Fruit fly (Drosophila melanogaster) whole organism, embryonic: Measurements from ENCODE around the gene CG44001.

ENCODE experiments used
- BEAF-32 ChIP-seq: fragments of 200-800 bp; sonication (Bioruptor generic); optimal IDR thresholded peaks from 3 replicates; lab custom pipeline; 2017; ENCODE audit warnings: missing biosample characterization, missing genetic modification characterization, mild to moderate bottlenecking, moderate library complexity, missing genetic modification reagents
- CG12659 ChIP-seq: fragments of 200-800 bp; sonication (Bioruptor generic); optimal IDR thresholded peaks from 3 replicates; lab custom pipeline; 2017; ENCODE audit warnings: mild to moderate bottlenecking, missing biosample characterization, missing genetic modification reagents, missing genetic modification characterization
- CG12942 ChIP-seq: fragments of 200-800 bp; sonication (Bioruptor generic); optimal IDR thresholded peaks from 3 replicates; lab custom pipeline; 2016; ENCODE audit warnings: missing biosample characterization, missing genetic modification characterization
- CG13775 ChIP-seq: fragments of 200-800 bp; sonication (Bioruptor generic); optimal IDR thresholded peaks from 3 replicates; lab custom pipeline; 2017; ENCODE audit warnings: missing biosample characterization, mild to moderate bottlenecking, missing genetic modification characterization
- CG15514 ChIP-seq: fragments of 200-800 bp; sonication (Bioruptor generic); optimal IDR thresholded peaks from 3 replicates; lab custom pipeline; 2017; ENCODE audit warnings: missing biosample characterization, missing genetic modification characterization, mild to moderate bottlenecking, moderate library complexity, missing genetic modification reagents
- CG16813 ChIP-seq: fragments of 200-800 bp; sonication (Bioruptor generic); IDR thresholded peaks from 3 replicates; pipeline ENCODE4 v1.3.6; 2022; ENCODE audit warnings: missing biosample characterization, missing genetic modification characterization; ENCODE audit not compliant: partially characterized antibody
- CG17328 ChIP-seq: fragments of 200-800 bp; sonication (Bioruptor generic); IDR thresholded peaks from 2 replicates; pipeline ENCODE4 v1.3.6; 2022; ENCODE audit warnings: missing biosample characterization, missing genetic modification characterization
- CG17568 ChIP-seq: fragments of 200-800 bp; sonication (Bioruptor generic); optimal IDR thresholded peaks from 2 replicates; lab custom pipeline; 2018; ENCODE audit warnings: missing biosample characterization, mild to moderate bottlenecking, missing genetic modification characterization, moderate library complexity
- CG2129 ChIP-seq: fragments of 200-800 bp; sonication (Bioruptor generic); IDR thresholded peaks from 2 replicates; pipeline ENCODE4 v1.3.6; 2022; ENCODE audit warnings: missing biosample characterization, missing genetic modification characterization; ENCODE audit not compliant: partially characterized antibody
- CG2712 ChIP-seq: fragments of 200-800 bp; optimal IDR thresholded peaks from 3 replicates; lab custom pipeline; 2019; ENCODE audit warnings: missing biosample characterization, mild to moderate bottlenecking, missing genetic modification characterization, moderate library complexity
- CG34224 ChIP-seq: fragments of 200-800 bp; sonication (Bioruptor generic); IDR thresholded peaks from 3 replicates; pipeline ENCODE4 v1.3.6; 2022; ENCODE audit warnings: missing biosample characterization, missing genetic modification characterization; ENCODE audit not compliant: partially characterized antibody
- CG34422 ChIP-seq: fragments of 200-800 bp; sonication (Bioruptor generic); IDR thresholded peaks from 3 replicates; pipeline ENCODE4 v1.3.6; 2022; ENCODE audit warnings: missing biosample characterization, missing genetic modification characterization
- CG42726 ChIP-seq: fragments of 200-800 bp; sonication (Bioruptor generic); IDR thresholded peaks from 2 replicates; pipeline ENCODE4 v1.3.6; 2022; ENCODE audit warnings: missing biosample characterization, missing genetic modification characterization; ENCODE audit not compliant: partially characterized antibody
- CG6254 ChIP-seq: fragments of 200-800 bp; sonication (Bioruptor generic); optimal IDR thresholded peaks from 3 replicates; lab custom pipeline; 2017; ENCODE audit warnings: mild to moderate bottlenecking, missing biosample characterization, missing genetic modification reagents, missing genetic modification characterization
- CG7963 ChIP-seq: fragments of 200-800 bp; sonication (Bioruptor generic); IDR thresholded peaks from 3 replicates; pipeline ENCODE4 v1.3.6; 2022; ENCODE audit warnings: missing biosample characterization, missing genetic modification characterization; ENCODE audit not compliant: partially characterized antibody
- CG7987 ChIP-seq: fragments of 200-800 bp; sonication (Bioruptor generic); optimal IDR thresholded peaks from 2 replicates; lab custom pipeline; 2018; ENCODE audit warnings: missing biosample characterization, mild to moderate bottlenecking, missing genetic modification characterization, moderate library complexity
- CG8281 ChIP-seq: fragments of 200-800 bp; sonication (Bioruptor generic); optimal IDR thresholded peaks from 2 replicates; lab custom pipeline; 2018; ENCODE audit warnings: missing biosample characterization, mild to moderate bottlenecking, missing genetic modification characterization, moderate library complexity
- CG8290 ChIP-seq, 3 experiments: fragments of 200-800 bp; sonication (Bioruptor generic); optimal IDR thresholded peaks; 2 replicates each; lab custom pipeline; 2016 to 2019; ENCODE audit warnings: missing biosample characterization in 3 of 3, missing genetic modification characterization in 3 of 3, mild to moderate bottlenecking in 2 of 3, moderate library complexity in 1 of 3
- CG8478 ChIP-seq: fragments of >200 bp; optimal IDR thresholded peaks from 2 replicates; lab custom pipeline; 2018
- CG8924 ChIP-seq: fragments of 200-800 bp; optimal IDR thresholded peaks from 3 replicates; lab custom pipeline; 2019; ENCODE audit warnings: missing biosample characterization, mild to moderate bottlenecking, missing genetic modification characterization, moderate library complexity
- CG9797 ChIP-seq: fragments of 200-800 bp; sonication (Bioruptor generic); optimal IDR thresholded peaks from 3 replicates; lab custom pipeline; 2018; ENCODE audit warnings: missing biosample characterization, mild to moderate bottlenecking, missing genetic modification characterization
- CHES-1-like ChIP-seq: fragments of 200-800 bp; sonication (Bioruptor generic); optimal IDR thresholded peaks from 2 replicates; lab custom pipeline; 2016; ENCODE audit warnings: missing biosample characterization, missing genetic modification characterization
- Dp ChIP-seq: fragments of 200-800 bp; sonication (Bioruptor generic); optimal IDR thresholded peaks from 2 replicates; lab custom pipeline; 2018; ENCODE audit warnings: missing biosample characterization, mild to moderate bottlenecking, missing genetic modification characterization, moderate library complexity
- E2f2 ChIP-seq: fragments of 200-800 bp; sonication (Bioruptor generic); IDR thresholded peaks from 2 replicates; pipeline ENCODE4 v1.3.6; 2022; ENCODE audit warnings: missing biosample characterization, missing genetic modification characterization
- Hmx ChIP-seq: fragments of 200-800 bp; sonication (Bioruptor generic); optimal IDR thresholded peaks from 2 replicates; lab custom pipeline; 2016; ENCODE audit warnings: missing biosample characterization, missing genetic modification characterization
- MESR4 ChIP-seq: fragments of 200-800 bp; sonication (Bioruptor generic); optimal IDR thresholded peaks from 2 replicates; lab custom pipeline; 2018; ENCODE audit warnings: missing biosample characterization, mild to moderate bottlenecking, missing genetic modification characterization, moderate library complexity
- Myb ChIP-seq: fragments of 200-800 bp; sonication (Bioruptor generic); optimal IDR thresholded peaks from 2 replicates; lab custom pipeline; 2016; ENCODE audit warnings: missing biosample characterization, missing genetic modification characterization
- PHDP ChIP-seq: fragments of 200-800 bp; sonication (Bioruptor generic); optimal IDR thresholded peaks from 3 replicates; lab custom pipeline; 2018; ENCODE audit warnings: missing biosample characterization, mild to moderate bottlenecking, missing genetic modification characterization, moderate library complexity
- Scr ChIP-seq: fragments of 200-800 bp; sonication (Bioruptor generic); IDR thresholded peaks from 2 replicates; pipeline ENCODE4 v1.3.6; 2022; ENCODE audit warnings: missing biosample characterization, missing genetic modification characterization; ENCODE audit not compliant: partially characterized antibody
- Spps ChIP-seq: fragments of 200-800 bp; sonication (Bioruptor generic); optimal IDR thresholded peaks from 2 replicates; lab custom pipeline; 2018; ENCODE audit warnings: missing biosample characterization, mild to moderate bottlenecking, missing genetic modification characterization
- Sry-β ChIP-seq: fragments of 200-800 bp; sonication (Bioruptor generic); optimal IDR thresholded peaks from 2 replicates; lab custom pipeline; 2018; ENCODE audit warnings: missing biosample characterization, mild to moderate bottlenecking, missing genetic modification characterization, moderate library complexity
- YL-1 ChIP-seq: fragments of 200-800 bp; sonication (Bioruptor generic); optimal IDR thresholded peaks from 3 replicates; lab custom pipeline; 2017; ENCODE audit warnings: missing biosample characterization, mild to moderate bottlenecking, missing genetic modification characterization
- amos ChIP-seq: fragments of 200-800 bp; sonication (Bioruptor generic); IDR thresholded peaks from 2 replicates; pipeline ENCODE4 v1.3.6; 2022; ENCODE audit warnings: missing biosample characterization, missing genetic modification characterization; ENCODE audit not compliant: partially characterized antibody
- btn ChIP-seq: fragments of 200-800 bp; sonication (Bioruptor generic); optimal IDR thresholded peaks from 2 replicates; lab custom pipeline; 2016; ENCODE audit warnings: missing biosample characterization, missing genetic modification characterization
- cato ChIP-seq: fragments of 200-800 bp; sonication (Bioruptor generic); optimal IDR thresholded peaks from 2 replicates; lab custom pipeline; 2016; ENCODE audit warnings: missing biosample characterization, missing genetic modification characterization, borderline replicate concordance
- chm ChIP-seq: fragments of 200-800 bp; sonication (Bioruptor generic); IDR thresholded peaks from 2 replicates; pipeline ENCODE4 v1.3.6; 2022; ENCODE audit warnings: missing biosample characterization, missing genetic modification characterization
- ci ChIP-seq: fragments of 200-800 bp; sonication (Bioruptor generic); IDR thresholded peaks from 3 replicates; pipeline ENCODE4 v1.3.6; 2022; ENCODE audit warnings: missing biosample characterization, missing genetic modification characterization
- crp ChIP-seq, 2 experiments: fragments of 200-800 bp; sonication (Bioruptor generic); optimal IDR thresholded peaks; 2 replicates in 1 of 2; 3 replicates in 1 of 2; lab custom pipeline; 2017; ENCODE audit warnings: missing biosample characterization in 2 of 2, missing genetic modification characterization in 2 of 2, mild to moderate bottlenecking in 1 of 2, moderate library complexity in 1 of 2
- disco-r ChIP-seq: fragments of 200-800 bp; sonication (Bioruptor generic); optimal IDR thresholded peaks from 2 replicates; lab custom pipeline; 2016; ENCODE audit warnings: missing biosample characterization, missing genetic modification characterization
- inv ChIP-seq: fragments of 200-800 bp; sonication (Bioruptor generic); IDR thresholded peaks from 2 replicates; pipeline ENCODE4 v1.3.6; 2022; ENCODE audit warnings: missing biosample characterization, missing genetic modification characterization; ENCODE audit not compliant: partially characterized antibody
- nmo ChIP-seq: fragments of 200-800 bp; sonication (Bioruptor generic); optimal IDR thresholded peaks from 2 replicates; lab custom pipeline; 2018; ENCODE audit warnings: missing biosample characterization, mild to moderate bottlenecking, missing genetic modification characterization, moderate library complexity
- row ChIP-seq: fragments of 200-800 bp; sonication (Bioruptor generic); IDR thresholded peaks from 3 replicates; pipeline ENCODE4 v1.3.6; 2022; ENCODE audit warnings: missing biosample characterization, missing genetic modification characterization
- sob ChIP-seq: fragments of 200-800 bp; sonication (Bioruptor generic); IDR thresholded peaks from 2 replicates; pipeline ENCODE4 v1.3.6; 2022; ENCODE audit warnings: missing biosample characterization, missing genetic modification characterization
- tio ChIP-seq: fragments of 200-800 bp; sonication (Bioruptor generic); optimal IDR thresholded peaks from 2 replicates; lab custom pipeline; 2017; ENCODE audit warnings: missing biosample characterization, missing genetic modification characterization, inconsistent platforms
- tna ChIP-seq: fragments of 200-800 bp; sonication (Bioruptor generic); IDR thresholded peaks from 2 replicates; pipeline ENCODE4 v1.3.6; 2022; ENCODE audit warnings: missing biosample characterization, missing genetic modification characterization; ENCODE audit not compliant: partially characterized antibody
- vnd ChIP-seq: fragments of 200-800 bp; sonication (Bioruptor generic); IDR thresholded peaks from 3 replicates; pipeline ENCODE4 v1.3.6; 2022; ENCODE audit warnings: missing biosample characterization, missing genetic modification characterization; ENCODE audit not compliant: partially characterized antibody
- zen2 ChIP-seq: fragments of 200-800 bp; sonication (Bioruptor generic); IDR thresholded peaks from 3 replicates; pipeline ENCODE4 v1.3.6; 2022; ENCODE audit warnings: missing biosample characterization, missing genetic modification characterization; ENCODE audit not compliant: partially characterized antibody

CG44001 gene

dm6 chr2L:5096222-5096621 lies 53.2 kb downstream of the CG44001 start, which contains the start of gene CG4230 (continued):
- TF ChIP-seq Scr (GFP tag; lab: Robert Waterston, UW): peak; percentile 85
- TF ChIP-seq CG17328 (GFP tag; lab: Robert Waterston, UW): 0 out of 2 replicates have a peak, but pooled peaks have one; percentile 7
- TF ChIP-seq CG42726 (GFP tag; lab: Robert Waterston, UW): peak; percentile 48; the same call in 1 of the 2 replicates
- peak; percentile 14 for TF ChIP-seq Dp
- TF ChIP-seq CG13775 (GFP tag; lab: Kevin White, UChicago): no peak
- TF ChIP-seq btn (GFP tag; lab: Kevin White, UChicago): no peak
- peak; percentile 7 for TF ChIP-seq CG9797 (GFP tag; lab: Kevin White, UChicago)
- peak; percentile 45; the same call in 1 of the 3 replicates for TF ChIP-seq ci (GFP tag; lab: Robert Waterston, UW)
- no peak for TF ChIP-seq CHES-1-like (GFP tag; lab: Kevin White, UChicago)
- peak; percentile 70 for TF ChIP-seq CG2129 (GFP tag; lab: Robert Waterston, UW)
- TF ChIP-seq CG6254 (GFP tag; lab: Kevin White, UChicago): peak; percentile 84
- no peak for TF ChIP-seq CG8290 (GFP tag; optimal IDR thresholded peaks at IDR 0.05; lab: Kevin White, UChicago)
- peak in 1 of 2 experiments; percentile 45 for TF ChIP-seq CG8290 (tag; optimal IDR thresholded peaks at IDR 0.05; lab: Kevin White, UChicago)
- no peak for TF ChIP-seq CG8924 (tag; lab: Kevin White, UChicago)
- TF ChIP-seq CG34224 (GFP tag; lab: Robert Waterston, UW): peak; percentile 78
- TF ChIP-seq crp (GFP tag; optimal IDR thresholded peaks at IDR 0.05; lab: Kevin White, UChicago): peak; percentile 87 to 99
- peak; percentile 36; the same call in 1 of the 2 replicates for TF ChIP-seq E2f2 (GFP tag; lab: Robert Waterston, UW)
- TF ChIP-seq chm (GFP tag; lab: Robert Waterston, UW): peak; percentile 55; the same call in 1 of the 2 replicates
- peak; percentile 62 for TF ChIP-seq tna (GFP tag; lab: Robert Waterston, UW)
- peak; percentile 92 for TF ChIP-seq amos
- peak; percentile 65 for TF ChIP-seq inv (GFP tag; lab: Robert Waterston, UW)
- TF ChIP-seq zen2 (GFP tag; lab: Robert Waterston, UW): peak; percentile 69; the same call in 2 of the 3 replicates
- TF ChIP-seq sob: no peak
- TF ChIP-seq CG16813: peak; percentile 81
- no peak for TF ChIP-seq cato (GFP tag; lab: Kevin White, UChicago)
- peak; percentile 63; the same call in 2 of the 3 replicates for TF ChIP-seq vnd (GFP tag; lab: Robert Waterston, UW)
- peak; percentile 23; the same call in 1 of the 3 replicates for TF ChIP-seq row (GFP tag; lab: Robert Waterston, UW)
- peak; percentile 81 for TF ChIP-seq CG7963
- peak; percentile 30 for TF ChIP-seq CG2712 (tag; lab: Kevin White, UChicago)
- TF ChIP-seq Hmx (GFP tag; lab: Kevin White, UChicago): no peak
- peak; percentile 56 for TF ChIP-seq MESR4 (GFP tag; lab: Kevin White, UChicago)
- TF ChIP-seq CG7987: peak; percentile 17
- TF ChIP-seq CG8281: no peak
- TF ChIP-seq CG12942 (GFP tag; lab: Kevin White, UChicago): no peak
- peak; percentile 83 for TF ChIP-seq BEAF-32
- peak; percentile 26 for TF ChIP-seq CG12659 (GFP tag; lab: Kevin White, UChicago)
- peak; percentile 1 for TF ChIP-seq nmo (GFP tag; lab: Kevin White, UChicago)
- TF ChIP-seq disco-r (GFP tag; lab: Kevin White, UChicago): no peak
- peak; percentile 0 for TF ChIP-seq PHDP (tag; lab: Kevin White, UChicago)
- peak; percentile 22; the same call in 1 of the 3 replicates for TF ChIP-seq CG34422
- no peak for TF ChIP-seq CG8478 (lab: Kevin White, UChicago)
- peak; percentile 47 for TF ChIP-seq CG15514 (GFP tag; lab: Kevin White, UChicago)
- peak; percentile 40 for TF ChIP-seq YL-1
- TF ChIP-seq tio: no peak
- TF ChIP-seq Spps (tag; lab: Kevin White, UChicago): no peak
- TF ChIP-seq CG17568: peak; percentile 36
- peak; percentile 50 for TF ChIP-seq Sry-β (GFP tag; lab: Kevin White, UChicago)
- TF ChIP-seq Myb: peak; percentile 91
